Worm (Caenorhabditis elegans) whole organism, late embryonic: Measurements from ENCODE around the gene sec-6.

ENCODE experiments used
- C08G9.2 ChIP-seq: sonication (generic microtip); optimal IDR thresholded peaks from 2 replicates; lab custom pipeline; 2016; ENCODE audit warnings: mild to moderate bottlenecking, missing genetic modification characterization, moderate library complexity, missing compliant biosample characterization
- F13H6.1 ChIP-seq: sonication (generic microtip); optimal IDR thresholded peaks from 2 replicates; lab custom pipeline; 2016; ENCODE audit warnings: missing genetic modification characterization, missing compliant biosample characterization
- K02D7.2 ChIP-seq: sonication (generic microtip); optimal IDR thresholded peaks from 2 replicates; lab custom pipeline; 2017; ENCODE audit warnings: mild to moderate bottlenecking, missing genetic modification characterization, missing compliant biosample characterization
- K09A11.1 ChIP-seq: sonication (generic microtip); optimal IDR thresholded peaks from 2 replicates; lab custom pipeline; 2017; ENCODE audit warnings: antibody characterized with exemption, mild to moderate bottlenecking, missing genetic modification characterization, missing compliant biosample characterization; ENCODE audit not compliant: insufficient read depth
- T23F11.4 ChIP-seq: fragments of 200-800 bp; sonication (Bioruptor generic); optimal IDR thresholded peaks from 2 replicates; lab custom pipeline; 2018; ENCODE audit warnings: mild to moderate bottlenecking, missing genetic modification characterization, missing compliant biosample characterization
- ahr-1 ChIP-seq: sonication (generic microtip); optimal IDR thresholded peaks from 2 replicates; lab custom pipeline; 2016; ENCODE audit warnings: missing genetic modification characterization, missing compliant biosample characterization
- ceh-2 ChIP-seq: sonication (generic microtip); optimal IDR thresholded peaks from 2 replicates; lab custom pipeline; 2016; ENCODE audit warnings: missing genotype, missing genetic modification characterization, missing compliant biosample characterization
- ceh-24 ChIP-seq: sonication (generic microtip); optimal IDR thresholded peaks from 2 replicates; lab custom pipeline; 2016; ENCODE audit warnings: mild to moderate bottlenecking, missing genetic modification characterization, missing compliant biosample characterization
- ceh-6 ChIP-seq: fragments of 200-800 bp; sonication (Bioruptor generic); optimal IDR thresholded peaks from 2 replicates; lab custom pipeline; 2018; ENCODE audit warnings: mild to moderate bottlenecking, missing genetic modification characterization, missing compliant biosample characterization
- ceh-9 ChIP-seq: sonication (generic microtip); optimal IDR thresholded peaks from 2 replicates; lab custom pipeline; 2016; ENCODE audit warnings: mild to moderate bottlenecking, missing genetic modification characterization, inconsistent platforms, missing compliant biosample characterization
- che-1 ChIP-seq: sonication (generic microtip); optimal IDR thresholded peaks from 2 replicates; lab custom pipeline; 2016; ENCODE audit warnings: mild to moderate bottlenecking, missing genetic modification characterization, missing compliant biosample characterization
- dmd-4 ChIP-seq: sonication (generic microtip); optimal IDR thresholded peaks from 2 replicates; lab custom pipeline; 2016; ENCODE audit warnings: borderline replicate concordance, missing genetic modification characterization, missing compliant biosample characterization
- dve-1 ChIP-seq: sonication (generic microtip); optimal IDR thresholded peaks from 2 replicates; lab custom pipeline; 2017; ENCODE audit warnings: antibody characterized with exemption, mild to moderate bottlenecking, missing genetic modification characterization, missing compliant biosample characterization
- eyg-1 ChIP-seq: sonication (generic microtip); optimal IDR thresholded peaks from 2 replicates; lab custom pipeline; 2016; ENCODE audit warnings: missing genotype, missing genetic modification characterization, missing compliant biosample characterization
- fax-1 ChIP-seq: sonication (generic microtip); optimal IDR thresholded peaks from 2 replicates; lab custom pipeline; 2016; ENCODE audit warnings: missing genotype, missing genetic modification characterization, missing compliant biosample characterization
- fkh-10 ChIP-seq: fragments of 150-350 bp; optimal IDR thresholded peaks from 2 replicates; lab custom pipeline; 2014; ENCODE audit warnings: missing biosample characterization, missing genetic modification reagents, missing genetic modification characterization
- gmeb-2 ChIP-seq: sonication (generic microtip); optimal IDR thresholded peaks from 2 replicates; lab custom pipeline; 2016; ENCODE audit warnings: missing genetic modification characterization, inconsistent platforms, missing compliant biosample characterization
- hlh-30 ChIP-seq: sonication (generic microtip); optimal IDR thresholded peaks from 2 replicates; lab custom pipeline; 2017; ENCODE audit warnings: antibody characterized with exemption, missing genetic modification characterization, missing compliant biosample characterization; ENCODE audit not compliant: insufficient read depth
- hlh-6 ChIP-seq: sonication (generic microtip); optimal IDR thresholded peaks from 2 replicates; lab custom pipeline; 2016; ENCODE audit warnings: missing genotype, missing genetic modification characterization, missing compliant biosample characterization
- madf-2 ChIP-seq: sonication (generic microtip); optimal IDR thresholded peaks from 2 replicates; lab custom pipeline; 2017; ENCODE audit warnings: missing genetic modification characterization, missing compliant biosample characterization
- mec-3 ChIP-seq: sonication (generic microtip); optimal IDR thresholded peaks from 2 replicates; lab custom pipeline; 2016; ENCODE audit warnings: borderline replicate concordance, missing genetic modification characterization, missing compliant biosample characterization
- nhr-232 ChIP-seq: sonication (generic microtip); optimal IDR thresholded peaks from 2 replicates; lab custom pipeline; 2016; ENCODE audit warnings: missing genetic modification characterization, missing compliant biosample characterization
- npax-4 ChIP-seq: sonication (generic microtip); optimal IDR thresholded peaks from 2 replicates; lab custom pipeline; 2016; ENCODE audit warnings: missing genetic modification characterization, missing compliant biosample characterization
- odd-2 ChIP-seq: sonication (generic microtip); optimal IDR thresholded peaks from 2 replicates; lab custom pipeline; 2017; ENCODE audit warnings: antibody characterized with exemption, mild to moderate bottlenecking, missing genetic modification characterization, missing compliant biosample characterization
- pat-9 ChIP-seq: fragments of 200-800 bp; sonication (Bioruptor generic); optimal IDR thresholded peaks from 2 replicates; lab custom pipeline; 2018; ENCODE audit warnings: mild to moderate bottlenecking, missing genetic modification characterization, moderate library complexity, missing compliant biosample characterization
- pax-1 ChIP-seq: fragments of 150-350 bp; optimal IDR thresholded peaks from 2 replicates; lab custom pipeline; 2014; ENCODE audit warnings: missing biosample characterization, missing genetic modification characterization
- pha-4 ChIP-seq: fragments of 150-350 bp; optimal IDR thresholded peaks from 2 replicates; lab custom pipeline; 2018; ENCODE audit warnings: missing biosample characterization, missing genetic modification reagents, missing genetic modification characterization
- pqm-1 ChIP-seq: sonication (generic microtip); optimal IDR thresholded peaks from 2 replicates; lab custom pipeline; 2016; ENCODE audit warnings: missing genetic modification characterization, missing compliant biosample characterization
- pros-1 ChIP-seq: fragments of 150-350 bp; optimal IDR thresholded peaks from 2 replicates; lab custom pipeline; 2014; ENCODE audit warnings: missing biosample characterization, missing genetic modification reagents, missing genetic modification characterization
- rnt-1 ChIP-seq: sonication (generic microtip); optimal IDR thresholded peaks from 2 replicates; lab custom pipeline; 2016; ENCODE audit warnings: missing genetic modification characterization, missing compliant biosample characterization
- sdc-2 ChIP-seq: sonication (generic microtip); optimal IDR thresholded peaks from 2 replicates; lab custom pipeline; 2016; ENCODE audit warnings: missing genotype, missing genetic modification characterization, missing compliant biosample characterization
- sox-2 ChIP-seq: fragments of 200-800 bp; sonication (Bioruptor generic); IDR thresholded peaks from 2 replicates; pipeline ENCODE4 v1.3.6; 2022; ENCODE audit warnings: missing genetic modification reagents, missing genetic modification characterization, missing compliant biosample characterization
- syd-9 ChIP-seq: sonication (generic microtip); optimal IDR thresholded peaks from 2 replicates; lab custom pipeline; 2016; ENCODE audit warnings: mild to moderate bottlenecking, missing genetic modification characterization, moderate library complexity, missing compliant biosample characterization
- tbx-7 ChIP-seq: sonication (generic microtip); optimal IDR thresholded peaks from 2 replicates; lab custom pipeline; 2016; ENCODE audit warnings: missing genotype, missing genetic modification characterization, missing compliant biosample characterization
- unc-42 ChIP-seq: sonication (generic microtip); optimal IDR thresholded peaks from 2 replicates; lab custom pipeline; 2016; ENCODE audit warnings: missing genotype, missing genetic modification characterization, missing compliant biosample characterization
- zip-5 ChIP-seq: sonication (generic microtip); optimal IDR thresholded peaks from 2 replicates; lab custom pipeline; 2016; ENCODE audit warnings: missing genetic modification characterization, missing compliant biosample characterization
- ztf-16 ChIP-seq: sonication (generic microtip); optimal IDR thresholded peaks from 2 replicates; lab custom pipeline; 2017; ENCODE audit warnings: missing genetic modification characterization, missing compliant biosample characterization

sec-6 gene

DNA sequence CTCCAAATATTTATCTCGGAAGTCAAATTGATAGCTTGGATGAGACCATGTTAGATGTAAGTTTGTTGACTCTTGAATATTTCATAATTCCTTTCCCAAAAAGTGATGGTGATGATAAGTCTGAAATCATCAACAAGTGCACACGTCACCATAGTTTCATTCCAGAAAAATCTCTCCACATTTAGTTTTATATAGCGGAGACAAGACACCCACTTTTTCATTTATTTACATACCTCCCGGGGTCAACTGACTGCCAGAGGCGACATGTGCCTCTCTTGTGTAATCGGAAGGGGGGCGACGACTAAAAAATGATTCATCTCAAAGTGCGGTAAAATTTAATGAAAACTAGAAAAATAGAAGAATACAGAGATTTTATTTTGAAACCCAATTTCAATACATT, 21.1 kb upstream of the sec-6 start:
- TF ChIP-seq pat-9 (tag; lab: Kevin White, UChicago) (no peak), hlh-30 (tag; lab: Kevin White, UChicago) (peak; percentile 0)

DNA sequence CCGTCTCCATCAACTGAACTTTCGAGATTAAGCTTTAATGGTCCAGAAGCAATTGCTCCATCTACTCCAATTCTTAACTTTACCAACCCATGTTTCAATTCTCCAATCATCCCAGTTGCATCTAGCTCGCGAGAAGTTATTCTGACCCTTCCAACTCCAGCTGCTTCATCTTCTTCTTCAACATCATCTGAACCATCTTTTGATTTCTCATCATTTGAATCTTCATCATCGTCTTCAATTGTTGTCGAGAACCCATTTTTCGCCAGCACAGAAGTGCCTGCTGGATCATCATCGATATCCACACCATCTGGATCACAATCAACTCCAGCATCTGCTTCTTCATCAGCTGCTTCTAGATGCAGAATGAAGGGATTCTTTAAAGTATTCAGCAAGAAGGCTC, 19.8 kb upstream of the sec-6 start:
- no peak for TF ChIP-seq F13H6.1 (tag; lab: Kevin White, UChicago)
- no peak for TF ChIP-seq T23F11.4 (GFP tag; lab: Kevin White, UChicago)
- TF ChIP-seq unc-42 (tag; lab: Kevin White, UChicago) = no peak
- TF ChIP-seq, all 69 proteins: peak for 0

DNA sequence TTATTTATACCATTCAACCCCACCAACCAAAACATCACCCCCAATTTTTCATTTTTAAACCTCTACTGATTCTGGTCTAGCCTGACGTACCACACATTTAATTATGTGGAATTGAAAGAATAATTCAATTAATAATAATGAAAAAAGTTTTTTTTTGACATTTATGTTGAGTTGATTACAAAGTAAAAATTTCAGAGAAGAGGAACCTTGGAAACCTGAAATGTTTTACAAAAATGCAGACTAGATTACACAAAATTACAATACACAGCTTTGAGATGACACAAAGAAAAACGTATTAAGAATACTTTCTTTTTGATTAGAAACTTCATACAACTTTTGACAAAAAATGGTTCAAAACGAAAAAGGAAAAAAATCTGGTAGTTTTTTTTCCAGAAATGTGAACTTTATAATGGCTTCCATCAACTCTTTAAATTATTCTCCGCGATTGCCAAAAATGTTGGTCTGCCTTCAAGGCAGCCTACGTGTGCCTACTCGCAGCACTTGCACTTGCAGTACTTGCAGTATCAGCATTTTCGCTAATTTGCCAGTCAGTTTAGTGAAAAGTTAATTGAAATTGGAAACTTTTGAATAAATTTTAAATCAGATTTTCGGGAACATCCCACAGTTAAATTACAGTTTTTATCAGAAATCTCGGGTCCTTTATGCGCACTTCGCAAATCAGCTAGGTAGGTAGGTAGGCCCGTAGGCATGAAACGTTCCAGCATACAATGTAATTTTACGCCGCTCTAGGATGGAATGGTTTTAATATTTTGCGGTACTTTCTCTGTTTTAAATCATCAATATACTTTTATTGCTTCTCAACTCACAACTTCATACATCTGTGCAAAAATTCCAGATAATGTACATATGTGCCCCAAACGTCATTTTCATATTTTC, 18.4 kb upstream of the sec-6 start:
- TF ChIP-seq gmeb-2 (tag; lab: Kevin White, UChicago) (peak; percentile 19), ztf-16 (tag; lab: Kevin White, UChicago) (no peak), ahr-1 (tag; lab: Kevin White, UChicago) (no peak)

DNA sequence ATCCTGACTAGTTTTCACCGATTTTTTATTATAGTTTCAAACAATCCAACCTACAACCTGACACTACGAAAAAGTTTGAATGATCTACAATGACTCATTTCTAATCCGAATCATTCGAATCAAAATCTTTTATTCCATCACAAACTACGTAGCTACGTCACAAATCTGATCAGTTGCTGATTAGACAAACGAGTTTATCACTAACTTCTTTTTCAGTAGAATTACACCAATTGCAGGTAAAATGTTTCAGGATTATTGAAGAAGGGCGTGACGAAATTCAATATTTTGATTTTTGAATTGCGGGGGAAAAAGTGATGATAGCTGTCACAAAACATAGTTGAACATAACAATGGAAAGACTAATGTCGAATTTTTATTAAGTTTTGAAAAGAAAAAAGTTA, 17.8 kb upstream of the sec-6 start:
- no peak for TF ChIP-seq dmd-4 (tag; lab: Kevin White, UChicago)
- no peak for TF ChIP-seq pax-1 (tag; lab: Kevin White, UChicago)
- no peak for TF ChIP-seq ceh-2 (tag; lab: Kevin White, UChicago)
- no peak for TF ChIP-seq che-1 (tag; lab: Kevin White, UChicago)
- no peak for TF ChIP-seq zip-5 (tag; lab: Kevin White, UChicago)
- no peak for TF ChIP-seq gmeb-2 (tag; lab: Kevin White, UChicago)
- TF ChIP-seq syd-9 (tag; lab: Kevin White, UChicago) = no peak
- no peak for TF ChIP-seq rnt-1
- TF ChIP-seq ceh-24 (tag; lab: Kevin White, UChicago) = no peak
- no peak for TF ChIP-seq sdc-2 (tag; lab: Kevin White, UChicago)
- no peak for TF ChIP-seq ceh-6 (GFP tag; lab: Kevin White, UChicago)
- no peak for TF ChIP-seq pqm-1 (tag; lab: Kevin White, UChicago)
- no peak for TF ChIP-seq madf-2 (tag; lab: Kevin White, UChicago)
- no peak for TF ChIP-seq sox-2
- no peak for TF ChIP-seq tbx-7 (tag; lab: Kevin White, UChicago)
- no peak for TF ChIP-seq ceh-9 (tag; lab: Kevin White, UChicago)
- TF ChIP-seq C08G9.2 = no peak
- TF ChIP-seq hlh-6 (tag; lab: Kevin White, UChicago) = no peak
- no peak for TF ChIP-seq pros-1 (tag; lab: Kevin White, UChicago)
- no peak for TF ChIP-seq eyg-1 (tag; lab: Kevin White, UChicago)

DNA sequence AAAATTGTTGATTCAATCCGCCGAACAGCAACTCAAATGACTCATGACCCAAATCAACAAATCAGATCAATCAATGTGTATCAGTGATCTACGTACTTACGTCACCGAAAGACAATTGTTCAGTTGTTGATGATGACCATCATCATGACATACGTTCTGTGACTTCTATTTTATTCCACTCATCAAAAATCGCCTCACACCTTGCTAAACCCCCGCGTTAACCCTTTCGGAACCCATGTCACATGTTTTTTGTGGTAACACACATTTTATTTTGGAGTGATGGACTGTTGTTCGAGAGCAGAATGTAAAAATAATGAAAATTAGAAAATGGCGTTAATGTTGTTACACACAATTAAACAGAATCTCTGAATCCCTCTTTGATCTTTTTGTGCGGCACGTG, 16.9 kb upstream of the sec-6 start:
- TF ChIP-seq nhr-232 (tag; lab: Kevin White, UChicago) (no peak), syd-9 (tag; lab: Kevin White, UChicago) (no peak), ceh-9 (tag; lab: Kevin White, UChicago) (no peak), fkh-10 (GFP tag; lab: Kevin White, UChicago) (no peak), unc-42 (tag; lab: Kevin White, UChicago) (no peak), fax-1 (no peak), sox-2 (no peak), odd-2 (tag; lab: Kevin White, UChicago) (no peak), npax-4 (tag; lab: Kevin White, UChicago) (no peak), tbx-7 (tag; lab: Kevin White, UChicago) (no peak), pqm-1 (tag; lab: Kevin White, UChicago) (no peak), pax-1 (tag; lab: Kevin White, UChicago) (no peak), K09A11.1 (no peak), pha-4 (no peak), rnt-1 (no peak), K02D7.2 (no peak), madf-2 (tag; lab: Kevin White, UChicago) (no peak), ceh-6 (GFP tag; lab: Kevin White, UChicago) (no peak), dve-1 (tag; lab: Kevin White, UChicago) (no peak), mec-3 (tag; lab: Kevin White, UChicago) (no peak)
